Fruit fly (Drosophila melanogaster): ENCODE results near the gene dac.

DNA sequence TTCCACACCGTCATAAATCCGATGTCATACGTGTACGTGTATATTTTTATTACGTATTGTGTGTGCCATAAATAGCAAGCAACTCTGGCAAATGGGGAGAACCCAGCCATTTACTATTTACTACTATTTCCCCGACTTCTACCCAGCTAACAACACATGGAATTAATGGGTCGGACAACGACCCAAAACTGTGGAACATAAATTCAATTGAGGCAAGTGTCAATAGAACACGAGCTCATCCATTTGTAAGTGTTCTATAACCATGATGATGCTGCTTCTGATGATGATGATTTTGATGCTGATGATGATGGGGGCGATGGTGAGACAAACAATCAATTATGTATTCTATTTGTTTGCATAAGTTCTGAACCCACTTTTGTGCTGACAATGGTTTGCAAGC is 13.8 kb upstream of the dac start:
- TF ChIP-seq CTCF (optimal IDR thresholded peaks at IDR 0.05) = no peak
- TF ChIP-seq CG8478 (optimal IDR thresholded peaks at IDR 0.05) = no peak

All from S2 (cell line).